Worm (Caenorhabditis elegans): ENCODE results near the gene F20H11.1.

ce11 chrIII:6606641-6607040 is 14.7 kb upstream of the F20H11.1 start:
- TF ChIP-seq nhr-6 (tag; optimal IDR thresholded peaks at IDR 0.05) (no peak), elt-1 (tag; optimal IDR thresholded peaks at IDR 0.05) (no peak), elt-3 (tag; optimal IDR thresholded peaks at IDR 0.05) (no peak), alr-1 (tag; optimal IDR thresholded peaks at IDR 0.05) (no peak), R02D3.7 (tag; optimal IDR thresholded peaks at IDR 0.05) (no peak), unc-39 (tag; optimal IDR thresholded peaks at IDR 0.05) (no peak), nhr-77 (tag; optimal IDR thresholded peaks at IDR 0.05) (no peak)
